Worm (Caenorhabditis elegans) whole organism, L4 larva: ENCODE results near the gene arrd-4.

Experiments
- F44E2.7 ChIP-seq: fragments of 200-800 bp; sonication (Bioruptor generic); IDR thresholded peaks from 2 replicates; pipeline ENCODE4 v2.1.2; 2022; ENCODE audit warnings: missing genetic modification characterization, missing compliant biosample characterization
- ZK337.2 ChIP-seq: fragments of 200-800 bp; sonication (Bioruptor generic); IDR thresholded peaks from 2 replicates; pipeline ENCODE4 v1.3.6; 2022; ENCODE audit warnings: missing genetic modification reagents, missing genetic modification characterization, missing compliant biosample characterization
- ceh-44 ChIP-seq: fragments of 200-800 bp; sonication (Bioruptor generic); IDR thresholded peaks from 2 replicates; pipeline ENCODE4 v1.3.6; 2022; ENCODE audit warnings: missing genetic modification reagents, missing genetic modification characterization, missing compliant biosample characterization
- ceh-62 ChIP-seq: sonication (generic microtip); optimal IDR thresholded peaks from 2 replicates; lab custom pipeline; 2017; ENCODE audit warnings: missing biosample characterization, missing genetic modification characterization
- egl-27 ChIP-seq: sonication (generic microtip); optimal IDR thresholded peaks from 3 replicates; lab custom pipeline; 2017; ENCODE audit warnings: missing biosample characterization, missing genetic modification reagents, missing genetic modification characterization
- fos-1 ChIP-seq: fragments of 150-350 bp; optimal IDR thresholded peaks from 2 replicates; lab custom pipeline; 2014; ENCODE audit warnings: missing biosample characterization, missing genetic modification characterization
- lin-39 ChIP-seq: fragments of 150-350 bp; optimal IDR thresholded peaks from 2 replicates; lab custom pipeline; 2014; ENCODE audit warnings: missing biosample characterization, missing genetic modification reagents, missing genetic modification characterization
- nhr-76 ChIP-seq: fragments of 150-350 bp; optimal IDR thresholded peaks from 2 replicates; lab custom pipeline; 2014; ENCODE audit warnings: missing biosample characterization, missing genetic modification characterization
- pqm-1 ChIP-seq: sonication (generic microtip); optimal IDR thresholded peaks from 2 replicates; lab custom pipeline; 2017; ENCODE audit warnings: missing biosample characterization, missing genetic modification characterization
- zip-11 ChIP-seq: fragments of 200-800 bp; sonication (Bioruptor generic); IDR thresholded peaks from 2 replicates; pipeline ENCODE4 v1.3.6; 2022; ENCODE audit warnings: missing genetic modification characterization, missing compliant biosample characterization

ce11 chrII:9857791-9858190 lies 19.7 kb upstream of the arrd-4 start, which contains the start of gene chil-6:
- TF ChIP-seq F44E2.7 = no peak
- TF ChIP-seq ZK337.2 (GFP tag; lab: Robert Waterston, UW) = no peak
- no peak for TF ChIP-seq lin-39 (tag; lab: Kevin White, UChicago)
- no peak for TF ChIP-seq ceh-44 (GFP tag; lab: Robert Waterston, UW)
- TF ChIP-seq egl-27 (tag; lab: Kevin White, UChicago) = no peak
- no peak for TF ChIP-seq nhr-76 (tag; lab: Kevin White, UChicago)
- TF ChIP-seq ceh-62 (tag; lab: Kevin White, UChicago) = no peak
- no peak for TF ChIP-seq pqm-1
- TF ChIP-seq fos-1 (tag; lab: Kevin White, UChicago) = no peak
- TF ChIP-seq zip-11 (GFP tag; lab: Robert Waterston, UW) = no peak
